Worm (Caenorhabditis elegans): ENCODE results near the gene ctg-2.

Gene ctg-2

ce11 chrII:8562002-8562401 lies 47.1 kb downstream of the ctg-2 start, which contains the start of gene F54C9.14:
TSS of gene F54C9.14 (plus strand) at chrII:8562302.
- TF ChIP-seq mep-1 (tag; optimal IDR thresholded peaks at IDR 0.05) (no peak), lin-32 (GFP tag; optimal IDR thresholded peaks at IDR 0.05) (no peak), ces-1 (GFP tag; optimal IDR thresholded peaks at IDR 0.05) (no peak), drap-1 (GFP tag; optimal IDR thresholded peaks at IDR 0.05) (no peak), snpc-4 (tag; optimal IDR thresholded peaks at IDR 0.05) (no peak), tbx-8 (GFP tag; optimal IDR thresholded peaks at IDR 0.05) (no peak), nhr-28 (tag; optimal IDR thresholded peaks at IDR 0.05) (no peak), ztf-11 (tag; optimal IDR thresholded peaks at IDR 0.05) (no peak), unc-62 (GFP tag; optimal IDR thresholded peaks at IDR 0.05) (no peak), lsy-2 (tag; optimal IDR thresholded peaks at IDR 0.05) (no peak), ceh-83 (GFP tag; optimal IDR thresholded peaks at IDR 0.05) (no peak), ceh-39 (tag; optimal IDR thresholded peaks at IDR 0.05) (no peak), elt-1 (tag; optimal IDR thresholded peaks at IDR 0.05; ENCODE audit: borderline replicate concordance, insufficient read depth) (no peak), M03D4.4 (tag; optimal IDR thresholded peaks at IDR 0.05) (no peak), nhr-237 (tag; optimal IDR thresholded peaks at IDR 0.05) (no peak), pha-4 (tag; optimal IDR thresholded peaks at IDR 0.05) (no peak), ham-2 (GFP tag; optimal IDR thresholded peaks at IDR 0.05) (no peak)

ce11 chrII:8566039-8566438 lies 51.2 kb downstream of the ctg-2 start, which contains the start of gene stc-1:
TSS of gene stc-1 (minus strand) at chrII:8566139.
- TF ChIP-seq tbx-8 (GFP tag; optimal IDR thresholded peaks at IDR 0.05) (no peak), elt-3 (tag; optimal IDR thresholded peaks at IDR 0.05) (no peak), nhr-28 (tag; optimal IDR thresholded peaks at IDR 0.05) (no peak), sem-2 (GFP tag; optimal IDR thresholded peaks at IDR 0.05) (no peak), flh-1 (GFP tag; optimal IDR thresholded peaks at IDR 0.05) (no peak), ces-1 (GFP tag; optimal IDR thresholded peaks at IDR 0.05) (peak; percentile 10), nhr-76 (tag; optimal IDR thresholded peaks at IDR 0.05) (no peak), ceh-83 (GFP tag; optimal IDR thresholded peaks at IDR 0.05) (no peak), unc-39 (tag; optimal IDR thresholded peaks at IDR 0.05) (no peak), lin-32 (GFP tag; optimal IDR thresholded peaks at IDR 0.05) (no peak), sptf-1 (tag; optimal IDR thresholded peaks at IDR 0.05) (no peak), elt-1 (tag; optimal IDR thresholded peaks at IDR 0.05; ENCODE audit: borderline replicate concordance, insufficient read depth) (no peak), ham-2 (GFP tag; optimal IDR thresholded peaks at IDR 0.05) (no peak), M03D4.4 (tag; optimal IDR thresholded peaks at IDR 0.05) (no peak), drap-1 (GFP tag; optimal IDR thresholded peaks at IDR 0.05) (no peak), nhr-2 (tag; optimal IDR thresholded peaks at IDR 0.05) (no peak), lin-13 (tag; optimal IDR thresholded peaks at IDR 0.05) (no peak), ztf-11 (tag; optimal IDR thresholded peaks at IDR 0.05) (no peak), snpc-4 (tag; optimal IDR thresholded peaks at IDR 0.05) (no peak), zip-8 (tag; optimal IDR thresholded peaks at IDR 0.05) (no peak), mab-5 (tag; optimal IDR thresholded peaks at IDR 0.05) (no peak), ceh-39 (tag; optimal IDR thresholded peaks at IDR 0.05) (no peak), bed-3 (GFP tag; optimal IDR thresholded peaks at IDR 0.05) (no peak), mep-1 (tag; optimal IDR thresholded peaks at IDR 0.05) (peak; percentile 10), unc-120 (tag; optimal IDR thresholded peaks at IDR 0.05; ENCODE audit: poor library complexity, severe bottlenecking) (peak; percentile 28), lsy-2 (tag; optimal IDR thresholded peaks at IDR 0.05) (peak; percentile 65), blmp-1 (tag; optimal IDR thresholded peaks at IDR 0.05) (no peak), pha-4 (tag; optimal IDR thresholded peaks at IDR 0.05) (no peak), unc-62 (GFP tag; optimal IDR thresholded peaks at IDR 0.05) (no peak)
